Worm (Caenorhabditis elegans) whole organism, young adult: ENCODE data around the gene ceh-82.

ENCODE experiments used
- B0336.3 ChIP-seq: fragments of 200-800 bp; sonication (Bioruptor generic); IDR thresholded peaks from 2 replicates; pipeline ENCODE4 v1.3.6; 2022; ENCODE audit warnings: missing genetic modification characterization, missing compliant biosample characterization
- D2030.7 ChIP-seq: fragments of 200-800 bp; sonication (Bioruptor generic); IDR thresholded peaks from 2 replicates; pipeline ENCODE4 v1.3.6; 2022; ENCODE audit warnings: missing genetic modification reagents, missing genetic modification characterization, missing compliant biosample characterization
- F22D6.2 ChIP-seq: sonication (generic microtip); optimal IDR thresholded peaks from 2 replicates; lab custom pipeline; 2016; ENCODE audit warnings: mild to moderate bottlenecking, missing genetic modification characterization, missing compliant biosample characterization
- F37B4.10 ChIP-seq: fragments of 200-800 bp; sonication (Bioruptor generic); IDR thresholded peaks from 2 replicates; pipeline ENCODE4 v1.3.6; 2022; ENCODE audit warnings: missing genetic modification characterization, missing compliant biosample characterization
- F39B2.1 ChIP-seq: fragments of 200-800 bp; sonication (Bioruptor generic); IDR thresholded peaks from 2 replicates; pipeline ENCODE4 v1.3.6; 2022; ENCODE audit warnings: missing genetic modification reagents, missing genetic modification characterization, missing compliant biosample characterization
- F52B5.7 ChIP-seq: sonication (generic microtip); optimal IDR thresholded peaks from 2 replicates; lab custom pipeline; 2016; ENCODE audit warnings: mild to moderate bottlenecking, missing genetic modification characterization, missing compliant biosample characterization
- T07F8.4 ChIP-seq: sonication (generic microtip); optimal IDR thresholded peaks from 2 replicates; lab custom pipeline; 2016; ENCODE audit warnings: mild to moderate bottlenecking, missing genetic modification characterization, moderate library complexity, missing compliant biosample characterization
- T26A5.8 ChIP-seq: sonication (generic microtip); optimal IDR thresholded peaks from 2 replicates; lab custom pipeline; 2016; ENCODE audit warnings: missing genetic modification characterization, missing compliant biosample characterization
- Y56A3A.18 ChIP-seq: fragments of 200-800 bp; sonication (Bioruptor generic); IDR thresholded peaks from 2 replicates; pipeline ENCODE4 v1.3.6; 2022; ENCODE audit warnings: missing genetic modification reagents, missing genetic modification characterization, missing compliant biosample characterization
- Y79H2A.3 ChIP-seq: fragments of 200-800 bp; sonication (Bioruptor generic); conservative IDR thresholded peaks from 2 replicates; pipeline ENCODE4 v1.3.6; 2022; ENCODE audit warnings: missing genetic modification reagents, missing genetic modification characterization, missing compliant biosample characterization
- Y95B8A.8 ChIP-seq: fragments of 200-800 bp; sonication (Bioruptor generic); IDR thresholded peaks from 2 replicates; pipeline ENCODE4 v1.3.6; 2022; ENCODE audit warnings: missing genetic modification reagents, missing genetic modification characterization, missing compliant biosample characterization
- aptf-2 ChIP-seq: fragments of 200-800 bp; sonication (Bioruptor generic); conservative IDR thresholded peaks from 2 replicates; pipeline ENCODE4 v1.3.6; 2022; ENCODE audit warnings: missing genetic modification reagents, missing genetic modification characterization, missing compliant biosample characterization
- atf-7 ChIP-seq: sonication (generic microtip); optimal IDR thresholded peaks from 2 replicates; lab custom pipeline; 2017; ENCODE audit warnings: mild to moderate bottlenecking, missing genetic modification characterization, missing compliant biosample characterization
- attf-3 ChIP-seq: fragments of 200-800 bp; sonication (Bioruptor generic); conservative IDR thresholded peaks from 2 replicates; pipeline ENCODE4 v1.3.6; 2022; ENCODE audit warnings: missing genetic modification reagents, missing genetic modification characterization, missing compliant biosample characterization
- attf-5 ChIP-seq: fragments of 200-800 bp; sonication (Bioruptor generic); optimal IDR thresholded peaks from 2 replicates; lab custom pipeline; 2018; ENCODE audit warnings: mild to moderate bottlenecking, missing genetic modification characterization, missing compliant biosample characterization
- ceh-100 ChIP-seq: fragments of 200-800 bp; sonication (Bioruptor generic); IDR thresholded peaks from 2 replicates; pipeline ENCODE4 v1.3.6; 2022; ENCODE audit warnings: missing genetic modification reagents, missing genetic modification characterization, missing compliant biosample characterization
- ceh-79 ChIP-seq: sonication (generic microtip); optimal IDR thresholded peaks from 2 replicates; lab custom pipeline; 2017; ENCODE audit warnings: mild to moderate bottlenecking, missing genetic modification characterization, missing compliant biosample characterization
- dox-1 ChIP-seq: fragments of 200-800 bp; sonication (Bioruptor generic); IDR thresholded peaks from 2 replicates; pipeline ENCODE4 v1.3.6; 2022; ENCODE audit warnings: missing genetic modification reagents, missing genetic modification characterization, missing compliant biosample characterization
- efl-1 ChIP-seq: fragments of 150-350 bp; optimal IDR thresholded peaks from 2 replicates; lab custom pipeline; 2014; ENCODE audit warnings: missing biosample characterization, missing genetic modification reagents, missing genetic modification characterization
- egl-18 ChIP-seq: fragments of 200-800 bp; sonication (Bioruptor generic); IDR thresholded peaks from 2 replicates; pipeline ENCODE4 v1.3.6; 2022; ENCODE audit warnings: missing genetic modification reagents, missing genetic modification characterization, missing compliant biosample characterization
- fkh-3 ChIP-seq: sonication (generic microtip); optimal IDR thresholded peaks from 2 replicates; lab custom pipeline; 2016; ENCODE audit warnings: mild to moderate bottlenecking, missing genetic modification characterization, missing compliant biosample characterization
- hlh-26 ChIP-seq: fragments of 200-800 bp; sonication (Bioruptor generic); conservative IDR thresholded peaks from 2 replicates; pipeline ENCODE4 v1.3.6; 2022; ENCODE audit warnings: missing genetic modification reagents, missing genetic modification characterization, missing compliant biosample characterization
- hmg-1.2 ChIP-seq: fragments of 200-800 bp; sonication (Bioruptor generic); IDR thresholded peaks from 2 replicates; pipeline ENCODE4 v1.3.6; 2022; ENCODE audit warnings: missing genetic modification reagents, missing genetic modification characterization, missing compliant biosample characterization
- mel-28 ChIP-seq: sonication (generic microtip); optimal IDR thresholded peaks from 2 replicates; lab custom pipeline; 2016; ENCODE audit warnings: borderline replicate concordance, mild to moderate bottlenecking, missing genetic modification characterization, missing compliant biosample characterization
- nfya-1 ChIP-seq: sonication (generic microtip); optimal IDR thresholded peaks from 2 replicates; lab custom pipeline; 2017; ENCODE audit warnings: antibody characterized with exemption, missing compliant biosample characterization, missing genetic modification characterization, borderline replicate concordance; ENCODE audit not compliant: insufficient read depth
- nfyb-1 ChIP-seq: fragments of 200-800 bp; sonication (Bioruptor generic); IDR thresholded peaks from 2 replicates; pipeline ENCODE4 v1.3.6; 2022; ENCODE audit warnings: missing genetic modification reagents, missing genetic modification characterization, missing compliant biosample characterization
- nhr-80 ChIP-seq: sonication (generic microtip); optimal IDR thresholded peaks from 2 replicates; lab custom pipeline; 2016; ENCODE audit warnings: missing genetic modification characterization, missing compliant biosample characterization
- pbrm-1 ChIP-seq: fragments of 200-800 bp; sonication (Bioruptor generic); IDR thresholded peaks from 2 replicates; pipeline ENCODE4 v1.3.6; 2022; ENCODE audit warnings: missing genetic modification reagents, missing genetic modification characterization, missing compliant biosample characterization
- pha-4 ChIP-seq: fragments of 150-350 bp; sonication (generic microtip); optimal IDR thresholded peaks from 2 replicates; lab custom pipeline; 2014; ENCODE audit warnings: missing biosample characterization, missing genetic modification reagents, missing genetic modification characterization
- repo-1 ChIP-seq: sonication (generic microtip); optimal IDR thresholded peaks from 2 replicates; lab custom pipeline; 2017; ENCODE audit warnings: mild to moderate bottlenecking, missing genetic modification characterization, missing compliant biosample characterization
- sdz-38 ChIP-seq: sonication (generic microtip); optimal IDR thresholded peaks from 2 replicates; lab custom pipeline; 2016; ENCODE audit warnings: missing genotype, missing genetic modification characterization, missing compliant biosample characterization
- snpc-3.4 ChIP-seq: sonication (generic microtip); optimal IDR thresholded peaks from 2 replicates; lab custom pipeline; 2017; ENCODE audit warnings: missing genetic modification characterization, mild to moderate bottlenecking, missing compliant biosample characterization, antibody characterized with exemption, moderate library complexity, missing genotype, missing genetic modification reagents
- tbx-9 ChIP-seq: sonication (generic microtip); optimal IDR thresholded peaks from 2 replicates; lab custom pipeline; 2016; ENCODE audit warnings: borderline replicate concordance, missing genetic modification characterization, inconsistent platforms, missing compliant biosample characterization
- unc-130 ChIP-seq: sonication (generic microtip); optimal IDR thresholded peaks from 2 replicates; lab custom pipeline; 2016; ENCODE audit warnings: missing genetic modification reagents, missing genetic modification characterization, missing compliant biosample characterization
- ztf-6 ChIP-seq: fragments of 200-800 bp; sonication (Bioruptor generic); IDR thresholded peaks from 2 replicates; pipeline ENCODE4 v1.3.6; 2022; ENCODE audit warnings: missing genetic modification reagents, missing genetic modification characterization, missing compliant biosample characterization

Gene ceh-82

DNA sequence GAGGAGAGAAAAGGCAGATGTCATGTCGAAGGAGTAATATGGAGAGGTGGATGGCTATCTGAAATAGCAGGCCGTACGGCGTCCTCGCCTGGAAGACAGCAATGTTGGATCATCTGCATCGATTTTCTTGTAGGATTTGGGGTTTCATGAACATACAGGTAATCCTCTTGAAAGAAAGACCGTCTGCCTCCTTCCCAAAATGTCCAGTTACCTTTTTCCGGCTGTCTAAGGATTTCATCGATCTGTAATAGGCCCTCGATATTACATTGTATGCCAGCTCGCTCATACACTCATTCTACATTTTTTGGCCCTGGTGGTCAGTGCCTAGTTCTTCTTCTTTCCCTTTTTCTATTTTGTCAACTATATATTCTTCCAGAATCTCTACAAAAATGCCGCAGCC, 9.6 kb upstream of the ceh-82 start, which contains the start of the genes fbxb-5 and btb-8:
fbxb-5 (minus strand) TSS at position 101 of the 400 bp plus-strand sequence.
btb-8 (plus strand) TSS at position 377 of the 400 bp plus-strand sequence.
- TF ChIP-seq snpc-3.4 (no peak), aptf-2 (no peak), pbrm-1 (GFP tag; lab: Robert Waterston, UW) (no peak), pha-4 (tag; lab: Kevin White, UChicago) (no peak), F37B4.10 (GFP tag; lab: Robert Waterston, UW) (no peak), D2030.7 (no peak), efl-1 (GFP tag; lab: Kevin White, UChicago) (no peak), unc-130 (GFP tag; lab: Kevin White, UChicago) (no peak), attf-3 (GFP tag; lab: Robert Waterston, UW) (no peak), B0336.3 (GFP tag; lab: Robert Waterston, UW) (no peak), F22D6.2 (tag; lab: Kevin White, UChicago) (no peak), fkh-3 (tag; lab: Kevin White, UChicago) (no peak), T26A5.8 (tag; lab: Kevin White, UChicago) (no peak), F39B2.1 (GFP tag; lab: Robert Waterston, UW) (no peak), mel-28 (tag; lab: Kevin White, UChicago) (no peak), F52B5.7 (no peak), ztf-6 (GFP tag; lab: Robert Waterston, UW) (no peak), repo-1 (tag; lab: Kevin White, UChicago) (no peak), ceh-79 (tag; lab: Kevin White, UChicago) (no peak)

DNA sequence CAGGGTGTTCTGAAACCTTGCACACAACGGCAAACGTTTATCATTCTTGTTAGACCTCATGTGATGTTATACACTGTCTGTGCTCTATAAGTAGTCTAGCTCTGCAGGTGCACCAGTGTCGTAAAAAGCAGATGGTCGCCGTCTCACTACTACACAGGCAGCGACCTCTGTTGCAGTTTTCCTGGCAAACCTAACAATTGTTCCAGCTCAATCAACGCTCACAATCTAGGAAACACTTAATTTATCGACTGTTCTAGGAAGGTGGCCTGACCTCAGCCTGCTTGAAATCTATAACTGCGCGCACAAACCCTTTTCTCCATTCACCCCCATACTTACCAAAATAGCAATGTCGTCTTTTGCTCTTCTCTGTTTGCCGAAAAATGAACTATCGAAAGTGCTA, 7.7 kb upstream of the ceh-82 start, which contains the start of gene fbxb-11:
fbxb-11 (plus strand) TSS at position 301 of the 400 bp plus-strand sequence.
- TF ChIP-seq Y79H2A.3 (GFP tag; lab: Robert Waterston, UW) (no peak), F52B5.7 (no peak), pbrm-1 (GFP tag; lab: Robert Waterston, UW) (no peak), T07F8.4 (tag; lab: Kevin White, UChicago) (no peak), ztf-6 (GFP tag; lab: Robert Waterston, UW) (no peak), Y95B8A.8 (GFP tag; lab: Robert Waterston, UW) (no peak), atf-7 (tag; lab: Kevin White, UChicago) (no peak), hlh-26 (GFP tag; lab: Robert Waterston, UW) (no peak)

DNA sequence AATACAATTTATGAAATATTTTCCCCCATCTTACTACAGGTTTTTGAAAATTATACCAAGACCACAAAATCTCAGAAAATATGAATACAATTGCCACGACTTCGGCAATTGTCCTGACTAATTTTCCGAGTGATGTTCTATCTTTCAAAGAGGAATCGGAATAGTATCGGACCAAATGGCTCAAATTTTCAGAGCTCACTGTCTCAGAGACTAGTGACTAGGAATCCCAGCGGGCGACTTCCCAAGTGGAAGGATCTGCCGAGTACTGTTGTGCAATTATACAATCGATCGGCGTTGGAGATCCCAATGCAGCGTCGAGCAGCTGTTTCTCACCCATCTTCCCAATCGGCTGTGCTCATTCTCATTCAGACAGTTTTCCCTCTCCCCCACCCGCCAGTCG, 6.3 kb upstream of the ceh-82 start, which contains the start of gene F45C12.17:
F45C12.17 (plus strand) TSS at position 377 of the 400 bp plus-strand sequence.
- TF ChIP-seq egl-18 (GFP tag; lab: Robert Waterston, UW) (no peak), nfya-1 (tag; lab: Kevin White, UChicago) (no peak), nfyb-1 (GFP tag; lab: Robert Waterston, UW) (no peak), sdz-38 (tag; lab: Kevin White, UChicago) (no peak), T07F8.4 (tag; lab: Kevin White, UChicago) (no peak), F37B4.10 (GFP tag; lab: Robert Waterston, UW) (no peak), ceh-100 (GFP tag; lab: Robert Waterston, UW) (no peak), tbx-9 (no peak), Y56A3A.18 (GFP tag; lab: Robert Waterston, UW) (no peak)
- TF ChIP-seq, all 124 proteins: peak for 0

DNA sequence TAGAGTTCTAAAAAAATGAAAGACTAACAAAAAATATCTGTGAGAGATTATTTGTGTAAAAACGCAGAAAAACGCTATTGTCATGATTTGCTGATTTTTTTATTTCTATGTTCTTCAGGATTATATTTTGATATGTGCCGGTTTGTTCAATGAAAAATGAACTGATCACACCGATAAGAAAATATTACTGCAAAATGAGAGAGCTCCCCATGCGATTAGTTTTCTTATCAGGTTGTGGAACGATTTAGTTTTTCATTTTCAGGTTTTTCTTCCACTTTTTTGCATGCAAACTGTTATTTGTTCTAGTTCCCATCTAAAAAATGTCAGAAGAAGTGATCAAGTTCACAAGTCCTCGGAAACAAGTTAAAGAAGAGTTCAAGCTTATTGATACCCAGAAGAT, 3.8 kb upstream of the ceh-82 start, which contains the start of gene btb-9:
btb-9 (plus strand) TSS at position 254 of the 400 bp plus-strand sequence.
- TF ChIP-seq dox-1 (peak; percentile 37; the same call in 1 of the 2 replicates), attf-5 (GFP tag; lab: Kevin White, UChicago) (no peak), hmg-1.2 (GFP tag; lab: Robert Waterston, UW) (peak; percentile 30; the same call in 1 of the 2 replicates), nhr-80 (tag; lab: Kevin White, UChicago) (peak; percentile 83)
